Worm (Caenorhabditis elegans) whole organism, L1 larva: ENCODE results near the gene ceh-86.

ENCODE experiments used
- C16A3.4 ChIP-seq: fragments of 150-350 bp; optimal IDR thresholded peaks from 2 replicates; lab custom pipeline; 2014; ENCODE audit warnings: missing biosample characterization, missing genetic modification characterization
- C34B4.2 ChIP-seq: sonication (generic microtip); optimal IDR thresholded peaks from 2 replicates; lab custom pipeline; 2017; ENCODE audit warnings: mild to moderate bottlenecking, missing genetic modification characterization, missing compliant biosample characterization
- F16B12.6 ChIP-seq: fragments of 150-350 bp; optimal IDR thresholded peaks from 2 replicates; lab custom pipeline; 2014; ENCODE audit warnings: missing biosample characterization, missing genetic modification characterization
- aha-1 ChIP-seq: fragments of 150-350 bp; optimal IDR thresholded peaks from 2 replicates; lab custom pipeline; 2014; ENCODE audit warnings: missing biosample characterization, missing genetic modification characterization
- alr-1 ChIP-seq: fragments of 200-800 bp; sonication (Bioruptor generic); optimal IDR thresholded peaks from 2 replicates; lab custom pipeline; 2018; ENCODE audit warnings: borderline replicate concordance, mild to moderate bottlenecking, missing genetic modification characterization, missing compliant biosample characterization
- aly-2 ChIP-seq: fragments of 150-350 bp; optimal IDR thresholded peaks from 2 replicates; lab custom pipeline; 2014; ENCODE audit warnings: missing biosample characterization, missing genetic modification characterization
- blmp-1 ChIP-seq: fragments of 150-350 bp; optimal IDR thresholded peaks from 2 replicates; lab custom pipeline; 2014; ENCODE audit warnings: missing biosample characterization, missing genetic modification characterization
- ceh-63 ChIP-seq: fragments of 200-800 bp; sonication (Bioruptor generic); optimal IDR thresholded peaks from 2 replicates; lab custom pipeline; 2018; ENCODE audit warnings: mild to moderate bottlenecking, missing genetic modification characterization, missing compliant biosample characterization
- ceh-82 ChIP-seq, 3 experiments: fragments of 150-350 bp in 1 of 3; sonication (generic microtip) in 2 of 3; optimal IDR thresholded peaks; 2 replicates each; lab custom pipeline; 2014 to 2017; ENCODE audit warnings: missing biosample characterization in 3 of 3, missing genetic modification characterization in 3 of 3
- ceh-88 ChIP-seq: fragments of 200-800 bp; sonication (Bioruptor generic); IDR thresholded peaks from 2 replicates; pipeline ENCODE4 v1.3.6; 2022; ENCODE audit warnings: missing genetic modification characterization, missing compliant biosample characterization
- ces-1 ChIP-seq: fragments of 150-350 bp; optimal IDR thresholded peaks from 2 replicates; lab custom pipeline; 2014; ENCODE audit warnings: missing biosample characterization, missing genetic modification reagents, missing genetic modification characterization
- efl-3 ChIP-seq: fragments of 200-800 bp; sonication (Bioruptor generic); optimal IDR thresholded peaks from 2 replicates; lab custom pipeline; 2018; ENCODE audit warnings: mild to moderate bottlenecking, missing genetic modification characterization, missing compliant biosample characterization
- elt-3 ChIP-seq, 6 experiments: fragments of 150-350 bp in 1 of 6; sonication (generic microtip); optimal IDR thresholded peaks; 2 replicates each; lab custom pipeline; 2017 to 2018; ENCODE audit warnings: missing biosample characterization in 6 of 6, missing genetic modification characterization in 6 of 6, inconsistent platforms in 1 of 6
- ets-5 ChIP-seq: fragments of 200-800 bp; sonication (Bioruptor generic); IDR thresholded peaks from 2 replicates; pipeline ENCODE4 v1.3.6; 2022; ENCODE audit warnings: missing genetic modification characterization, missing compliant biosample characterization
- fkh-10 ChIP-seq: sonication (generic microtip); optimal IDR thresholded peaks from 2 replicates; lab custom pipeline; 2017; ENCODE audit warnings: missing biosample characterization, missing genetic modification reagents, missing genetic modification characterization
- fkh-8 ChIP-seq: sonication (generic microtip); optimal IDR thresholded peaks from 2 replicates; lab custom pipeline; 2016; ENCODE audit warnings: mild to moderate bottlenecking, missing genetic modification characterization, missing compliant biosample characterization
- grh-1 ChIP-seq: fragments of 200-800 bp; sonication (Bioruptor generic); IDR thresholded peaks from 2 replicates; pipeline ENCODE4 v1.3.6; 2022; ENCODE audit warnings: missing genetic modification reagents, missing genetic modification characterization, missing compliant biosample characterization
- irx-1 ChIP-seq: sonication (generic microtip); optimal IDR thresholded peaks from 2 replicates; lab custom pipeline; 2016; ENCODE audit warnings: missing genetic modification characterization, missing compliant biosample characterization
- isw-1 ChIP-seq: fragments of 200-800 bp; sonication (Bioruptor generic); IDR thresholded peaks from 2 replicates; pipeline ENCODE4 v1.3.6; 2022; ENCODE audit warnings: missing genetic modification characterization, missing compliant biosample characterization
- lin-15B ChIP-seq: fragments of 150-350 bp; sonication (generic microtip); optimal IDR thresholded peaks from 3 replicates; lab custom pipeline; 2014; ENCODE audit warnings: missing biosample characterization, missing genetic modification characterization
- lin-35 ChIP-seq, 2 experiments: fragments of 150-350 bp; optimal IDR thresholded peaks; 2 replicates each; lab custom pipeline; 2014; ENCODE audit warnings: missing biosample characterization in 2 of 2, missing genetic modification characterization in 2 of 2, missing genetic modification reagents in 2 of 2
- lin-39 ChIP-seq: fragments of 150-350 bp; optimal IDR thresholded peaks from 2 replicates; lab custom pipeline; 2014; ENCODE audit warnings: missing biosample characterization, missing genetic modification reagents, missing genetic modification characterization
- lsy-2 ChIP-seq, 2 experiments: fragments of 150-350 bp; optimal IDR thresholded peaks; 2 replicates each; lab custom pipeline; 2014; ENCODE audit warnings: missing biosample characterization in 2 of 2, missing genetic modification characterization in 2 of 2
- nhr-19 ChIP-seq: fragments of 200-800 bp; sonication (Bioruptor generic); conservative IDR thresholded peaks from 2 replicates; pipeline ENCODE4 v1.3.6; 2022; ENCODE audit warnings: missing genetic modification characterization, missing compliant biosample characterization
- nhr-20 ChIP-seq: sonication (generic microtip); optimal IDR thresholded peaks from 2 replicates; lab custom pipeline; 2016; ENCODE audit warnings: mild to moderate bottlenecking, missing genetic modification characterization, missing compliant biosample characterization
- nhr-237 ChIP-seq: fragments of 150-350 bp; optimal IDR thresholded peaks from 2 replicates; lab custom pipeline; 2014; ENCODE audit warnings: missing biosample characterization, missing genetic modification characterization
- nhr-28 ChIP-seq: fragments of 150-350 bp; optimal IDR thresholded peaks from 2 replicates; lab custom pipeline; 2014; ENCODE audit warnings: missing biosample characterization, missing genetic modification characterization
- nhr-77 ChIP-seq: fragments of 150-350 bp; optimal IDR thresholded peaks from 2 replicates; lab custom pipeline; 2014; ENCODE audit warnings: missing biosample characterization, missing genetic modification characterization
- pag-3 ChIP-seq: sonication (generic microtip); optimal IDR thresholded peaks from 2 replicates; lab custom pipeline; 2017; ENCODE audit warnings: missing genetic modification characterization, mild to moderate bottlenecking, missing compliant biosample characterization, antibody characterized with exemption, borderline replicate concordance; ENCODE audit not compliant: insufficient read depth
- pqm-1 ChIP-seq: sonication (generic microtip); optimal IDR thresholded peaks from 3 replicates; lab custom pipeline; 2017; ENCODE audit warnings: missing biosample characterization, missing genetic modification characterization
- rnt-1 ChIP-seq: sonication (generic microtip); optimal IDR thresholded peaks from 2 replicates; lab custom pipeline; 2016; ENCODE audit warnings: mild to moderate bottlenecking, missing genetic modification characterization, moderate library complexity, missing compliant biosample characterization
- snu-23 ChIP-seq: sonication (generic microtip); optimal IDR thresholded peaks from 2 replicates; lab custom pipeline; 2016; ENCODE audit warnings: missing genetic modification characterization, missing compliant biosample characterization
- sox-4 ChIP-seq: sonication (generic microtip); optimal IDR thresholded peaks from 2 replicates; lab custom pipeline; 2016; ENCODE audit warnings: missing genetic modification characterization, missing compliant biosample characterization
- sptf-1 ChIP-seq: fragments of 150-350 bp; optimal IDR thresholded peaks from 2 replicates; lab custom pipeline; 2014; ENCODE audit warnings: missing biosample characterization, missing genetic modification characterization
- unc-130 ChIP-seq: fragments of 150-350 bp; optimal IDR thresholded peaks from 2 replicates; lab custom pipeline; 2017; ENCODE audit warnings: missing biosample characterization, missing genetic modification characterization, inconsistent platforms
- unc-30 ChIP-seq: sonication (generic microtip); optimal IDR thresholded peaks from 2 replicates; lab custom pipeline; 2017; ENCODE audit warnings: missing biosample characterization, missing genetic modification characterization
- zag-1 ChIP-seq: fragments of 150-350 bp; optimal IDR thresholded peaks from 2 replicates; lab custom pipeline; 2014; ENCODE audit warnings: missing biosample characterization, missing genetic modification characterization
- zip-4 ChIP-seq: fragments of 200-800 bp; sonication (Bioruptor generic); optimal IDR thresholded peaks from 2 replicates; lab custom pipeline; 2018; ENCODE audit warnings: mild to moderate bottlenecking, missing genetic modification characterization, moderate library complexity, missing compliant biosample characterization

ceh-86 gene

ce11 chrII:2399810-2400209 lies 32.1 kb downstream of the ceh-86 start:
- TF ChIP-seq blmp-1 (peak; percentile 92), lsy-2 (tag; optimal IDR thresholded peaks at IDR 0.05; lab: Kevin White, UChicago) (no peak), elt-3 (tag; optimal IDR thresholded peaks at IDR 0.05; lab: Kevin White, UChicago) (peak; percentile 89 to 97 (median 91))

- no peak for TF ChIP-seq nhr-237 (tag; lab: Kevin White, UChicago)
- no peak for TF ChIP-seq irx-1
- no peak for TF ChIP-seq isw-1
- TF ChIP-seq blmp-1 = no peak
- no peak for TF ChIP-seq unc-130 (tag; lab: Kevin White, UChicago)
- TF ChIP-seq ceh-63 (GFP tag; lab: Kevin White, UChicago) = no peak
- no peak for TF ChIP-seq lin-15B (tag; lab: Kevin White, UChicago)
- no peak for TF ChIP-seq lin-39 (tag; lab: Kevin White, UChicago)
- TF ChIP-seq alr-1 = no peak
- no peak for TF ChIP-seq sox-4 (tag; lab: Kevin White, UChicago)
- TF ChIP-seq snu-23 = no peak
Measured at ce11 chrII:2398884-2399283, 33.0 kb downstream of the ceh-86 start, which contains the start of gene F16G10.14. Gene F16G10.14, minus strand, starts transcription at chrII:2398984.

- TF ChIP-seq pag-3 (tag; lab: Kevin White, UChicago) (no peak), unc-30 (tag; lab: Kevin White, UChicago) (no peak), unc-130 (tag; lab: Kevin White, UChicago) (no peak), nhr-19 (GFP tag; lab: Robert Waterston, UW) (no peak), pqm-1 (tag; lab: Kevin White, UChicago) (no peak), sptf-1 (tag; lab: Kevin White, UChicago) (no peak), ets-5 (no peak), fkh-8 (tag; lab: Kevin White, UChicago) (no peak), fkh-10 (GFP tag; lab: Kevin White, UChicago) (no peak), zip-4 (GFP tag; lab: Kevin White, UChicago) (no peak), nhr-28 (tag; lab: Kevin White, UChicago) (no peak), nhr-77 (tag; lab: Kevin White, UChicago) (no peak), F16B12.6 (tag; lab: Kevin White, UChicago) (no peak), aly-2 (tag; lab: Kevin White, UChicago) (no peak), aha-1 (tag; lab: Kevin White, UChicago) (no peak), ceh-82 (tag; optimal IDR thresholded peaks at IDR 0.05; lab: Kevin White, UChicago) (no peak)
Measured at ce11 chrII:2395864-2396263, 36.0 kb downstream of the ceh-86 start, which contains the start of gene F16G10.13. Gene F16G10.13, minus strand, starts transcription at chrII:2395964.

ce11 chrII:2393821-2394220 lies 38.1 kb downstream of the ceh-86 start, which contains the start of gene F16G10.11:
Gene F16G10.11, minus strand, starts transcription at chrII:2393921.
- TF ChIP-seq C34B4.2 (tag; lab: Kevin White, UChicago) (no peak), rnt-1 (no peak), zag-1 (tag; lab: Kevin White, UChicago) (no peak), C16A3.4 (tag; lab: Kevin White, UChicago) (no peak), grh-1 (GFP tag; lab: Robert Waterston, UW) (no peak), nhr-20 (tag; lab: Kevin White, UChicago) (no peak), unc-130 (tag; lab: Kevin White, UChicago) (no peak), sptf-1 (tag; lab: Kevin White, UChicago) (no peak), blmp-1 (no peak), aly-2 (tag; lab: Kevin White, UChicago) (no peak), efl-3 (GFP tag; lab: Kevin White, UChicago) (no peak), ces-1 (GFP tag; lab: Kevin White, UChicago) (no peak), lin-35 (GFP tag; optimal IDR thresholded peaks at IDR 0.05; lab: Kevin White, UChicago) (no peak), ceh-88 (GFP tag; lab: Robert Waterston, UW) (no peak), ceh-63 (GFP tag; lab: Kevin White, UChicago) (no peak)
